Worm (Caenorhabditis elegans): ENCODE results near the gene F55C12.4.

The F55C12.4 gene

DNA sequence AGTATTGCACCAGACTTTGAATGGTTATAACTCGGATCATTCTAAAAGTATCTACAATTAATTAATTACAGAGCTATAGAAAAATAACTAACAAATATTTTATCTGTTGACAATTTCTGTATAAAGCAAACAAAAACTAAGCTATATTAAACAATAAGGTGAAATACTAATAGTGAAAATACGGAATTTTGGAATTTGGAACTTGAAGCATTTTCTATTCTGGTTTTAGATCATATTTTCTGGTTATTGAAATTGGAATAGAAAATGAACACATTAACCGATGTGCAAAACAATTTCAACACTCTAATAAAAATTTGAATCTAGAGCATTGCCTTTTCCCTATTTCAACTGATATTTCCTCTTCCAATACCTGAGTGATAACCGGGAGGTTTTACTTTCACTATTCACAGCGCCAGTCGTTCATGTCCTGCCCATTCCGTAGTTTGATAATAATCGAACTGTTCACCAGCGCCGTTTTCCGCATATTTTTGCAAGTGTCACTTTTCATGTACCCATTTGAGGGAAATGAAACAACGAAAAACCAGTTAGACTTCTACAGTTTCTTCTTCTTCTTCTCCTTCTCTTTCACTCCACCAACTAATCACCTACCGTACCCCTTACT is 41.8 kb upstream of the F55C12.4 start:
- TF ChIP-seq ceh-9 (tag; optimal IDR thresholded peaks at IDR 0.05) (no peak), unc-3 (GFP tag; conservative IDR thresholded peaks at IDR 0.05) (no peak), unc-3 (tag; optimal IDR thresholded peaks at IDR 0.05) (no peak)

DNA sequence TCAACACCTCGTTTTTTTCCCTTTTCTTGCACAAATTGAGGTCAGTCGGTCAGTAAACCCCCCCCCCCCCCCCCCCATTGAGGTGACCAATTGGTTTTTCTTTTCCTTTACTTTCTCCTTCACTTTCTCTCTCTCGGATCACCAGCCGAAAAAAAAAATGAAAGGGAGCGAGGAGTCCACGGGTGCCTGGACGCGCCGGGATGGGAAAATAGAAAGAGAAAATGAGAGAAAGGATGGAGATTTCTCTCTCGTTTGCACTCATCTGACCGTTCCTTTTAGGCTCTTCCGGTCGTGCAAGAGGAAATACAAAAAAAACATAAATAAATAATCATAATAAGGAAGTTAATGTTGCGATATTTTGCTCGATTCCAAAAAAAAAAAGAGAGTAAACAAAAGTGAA is 40.9 kb upstream of the F55C12.4 start:
- TF ChIP-seq ztf-16 (tag; optimal IDR thresholded peaks at IDR 0.05) (no peak), pag-3 (tag; optimal IDR thresholded peaks at IDR 0.05; ENCODE audit: borderline replicate concordance) (no peak), rnt-1 (tag; optimal IDR thresholded peaks at IDR 0.05) (no peak), ceh-24 (tag; optimal IDR thresholded peaks at IDR 0.05) (no peak), unc-3 (GFP tag; conservative IDR thresholded peaks at IDR 0.05) (no peak), unc-3 (tag; optimal IDR thresholded peaks at IDR 0.05) (no peak), sox-2 (GFP tag; IDR thresholded peaks at IDR 0.05) (no peak), pha-2 (tag; optimal IDR thresholded peaks at IDR 0.05) (no peak), dmd-4 (tag; optimal IDR thresholded peaks at IDR 0.05; ENCODE audit: borderline replicate concordance) (no peak)

DNA sequence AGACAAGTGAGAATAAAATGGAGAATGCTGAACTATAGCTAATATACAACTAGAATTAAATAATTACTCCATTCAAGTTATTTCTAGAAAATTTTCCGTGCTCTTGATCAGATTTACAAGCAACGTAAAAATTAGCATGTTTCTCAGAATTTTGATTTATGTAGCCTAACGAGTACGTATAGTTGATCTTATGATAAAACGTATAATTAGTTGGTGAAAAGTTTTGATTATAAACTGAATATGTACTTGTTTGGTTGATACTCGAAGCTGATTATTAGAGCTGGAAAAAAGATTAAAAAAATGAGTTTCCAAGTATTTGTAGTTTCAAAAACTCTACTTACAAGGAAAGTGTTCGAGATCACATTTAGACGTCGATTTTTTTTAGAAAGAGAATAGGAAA is 38.3 kb upstream of the F55C12.4 start:
- TF ChIP-seq nhr-232 (tag; optimal IDR thresholded peaks at IDR 0.05) (no peak), elt-4 (tag; optimal IDR thresholded peaks at IDR 0.05) (no peak), madf-2 (tag; optimal IDR thresholded peaks at IDR 0.05) (no peak), lim-6 (tag; optimal IDR thresholded peaks at IDR 0.05) (no peak), C38D4.7 (GFP tag; optimal IDR thresholded peaks at IDR 0.05) (no peak), sox-2 (GFP tag; IDR thresholded peaks at IDR 0.05) (no peak), ceh-18 (tag; optimal IDR thresholded peaks at IDR 0.05) (no peak), gmeb-2 (tag; optimal IDR thresholded peaks at IDR 0.05) (no peak), hlh-13 (GFP tag; optimal IDR thresholded peaks at IDR 0.05) (no peak), pha-4 (tag; optimal IDR thresholded peaks at IDR 0.05) (no peak), ceh-2 (tag; optimal IDR thresholded peaks at IDR 0.05) (no peak), C08G9.2 (tag; optimal IDR thresholded peaks at IDR 0.05) (no peak), sox-4 (tag; optimal IDR thresholded peaks at IDR 0.05) (no peak)

DNA sequence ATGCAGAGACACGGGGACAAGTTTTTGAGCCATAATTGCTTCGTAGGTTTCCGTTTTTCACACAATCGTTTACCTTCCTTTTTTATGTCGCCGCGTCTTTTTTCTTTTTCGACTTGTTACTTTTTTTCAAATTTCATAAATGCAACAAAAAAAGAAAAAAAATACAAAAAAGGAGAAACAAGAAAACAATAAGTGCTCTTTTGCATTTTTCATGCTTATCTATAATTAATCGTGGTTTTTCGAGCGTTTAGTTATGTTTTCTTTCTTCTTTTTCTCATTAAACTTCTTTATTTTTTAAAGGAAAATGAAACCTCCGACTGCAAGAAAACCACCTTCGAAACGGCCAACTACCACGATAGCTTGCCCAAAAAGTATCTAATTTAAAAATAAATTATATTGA is 37.6 kb upstream of the F55C12.4 start, which contains the start of gene F59G1.4:
Gene F59G1.4, plus strand, starts transcription at position 301 of the 400 bp plus-strand sequence.
- TF ChIP-seq hlh-13 (GFP tag; optimal IDR thresholded peaks at IDR 0.05) (no peak), F13H6.1 (tag; optimal IDR thresholded peaks at IDR 0.05) (no peak)

DNA sequence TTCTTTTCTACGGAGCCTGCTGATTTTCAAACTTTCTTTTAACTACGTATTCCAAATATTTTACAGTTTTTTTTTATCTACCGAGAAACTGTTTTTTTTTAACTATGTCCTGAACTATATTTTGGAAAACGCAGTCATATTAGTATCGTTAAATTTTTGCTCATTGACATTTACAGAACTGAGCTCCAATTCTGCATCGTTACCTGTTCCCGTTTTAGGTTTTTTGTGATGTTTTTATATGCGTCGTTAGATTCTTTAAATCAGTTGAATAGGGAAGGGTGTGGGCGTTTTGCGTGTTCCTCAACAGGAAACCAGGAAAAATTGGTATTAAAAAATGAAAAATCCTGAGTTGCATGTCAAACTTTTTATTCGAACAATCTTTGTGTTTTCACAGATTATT is 34.6 kb upstream of the F55C12.4 start:
- no peak for TF ChIP-seq nhr-232 (tag; optimal IDR thresholded peaks at IDR 0.05)
- TF ChIP-seq tbx-7 (tag; optimal IDR thresholded peaks at IDR 0.05): no peak
- TF ChIP-seq nfya-1 (tag; optimal IDR thresholded peaks at IDR 0.05): no peak
- TF ChIP-seq fkh-6 (tag; optimal IDR thresholded peaks at IDR 0.05): no peak
- TF ChIP-seq pros-1 (tag; optimal IDR thresholded peaks at IDR 0.05): no peak

DNA sequence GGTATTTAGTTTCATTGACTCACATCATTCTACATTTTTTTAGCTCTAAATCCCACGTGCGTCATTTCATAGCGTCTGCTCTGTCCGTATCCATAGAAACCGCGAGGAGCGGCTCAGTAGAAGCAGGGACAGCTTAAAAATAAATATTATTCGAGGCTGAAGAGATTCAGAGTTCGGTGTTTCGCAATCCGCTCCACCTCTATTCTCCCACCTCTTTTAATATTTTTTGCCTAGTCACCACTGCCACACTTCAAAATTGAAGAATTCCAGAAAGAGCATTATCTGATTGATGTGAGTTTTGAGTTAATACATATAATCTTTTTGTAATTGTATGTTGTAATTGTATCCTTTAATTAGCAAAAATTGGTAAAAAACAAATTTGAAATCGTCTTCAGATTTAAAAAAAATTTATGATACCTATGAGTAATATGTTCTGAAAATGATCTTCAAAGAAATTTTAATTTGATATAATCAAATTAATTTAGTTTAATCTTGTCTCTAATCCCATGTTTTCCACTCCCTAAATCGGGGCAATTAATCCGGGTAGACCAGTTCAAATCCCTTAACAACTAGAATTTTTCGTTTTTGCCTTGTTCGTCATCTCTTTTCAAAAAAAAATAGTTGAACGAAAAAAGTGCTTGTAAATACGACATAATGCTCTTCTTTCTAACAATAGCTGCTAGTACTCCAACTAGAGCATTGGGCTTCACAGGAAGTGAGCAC is 31.4 kb upstream of the F55C12.4 start:
- no peak for TF ChIP-seq elt-4 (tag; optimal IDR thresholded peaks at IDR 0.05)
- no peak for TF ChIP-seq pat-9 (tag; optimal IDR thresholded peaks at IDR 0.05)
- TF ChIP-seq madf-2 (tag; optimal IDR thresholded peaks at IDR 0.05): no peak
- TF ChIP-seq ceh-9 (tag; optimal IDR thresholded peaks at IDR 0.05): no peak
- TF ChIP-seq ztf-16 (tag; optimal IDR thresholded peaks at IDR 0.05): no peak
